Fruit fly (Drosophila melanogaster) whole organism, prepupa: Measurements from ENCODE around the gene dpp.

Experiments
- CG10631 ChIP-seq: fragments of 200-800 bp; sonication (Bioruptor generic); optimal IDR thresholded peaks from 2 replicates; lab custom pipeline; 2016; ENCODE audit warnings: missing biosample characterization, missing genetic modification characterization
- CG10669 ChIP-seq: fragments of 200-800 bp; sonication (Bioruptor generic); optimal IDR thresholded peaks from 3 replicates; lab custom pipeline; 2018; ENCODE audit warnings: missing biosample characterization, mild to moderate bottlenecking, missing genetic modification characterization, moderate library complexity
- CG11902 ChIP-seq: fragments of 200-800 bp; sonication (Bioruptor generic); optimal IDR thresholded peaks from 3 replicates; lab custom pipeline; 2016; ENCODE audit warnings: missing biosample characterization, missing genetic modification characterization
- CG1621 ChIP-seq: fragments of 200-800 bp; sonication (Bioruptor generic); optimal IDR thresholded peaks from 3 replicates; lab custom pipeline; 2018; ENCODE audit warnings: missing biosample characterization, mild to moderate bottlenecking, missing genetic modification characterization
- CG16779 ChIP-seq: fragments of 200-800 bp; sonication (Bioruptor generic); optimal IDR thresholded peaks from 3 replicates; lab custom pipeline; 2017; ENCODE audit warnings: missing biosample characterization, mild to moderate bottlenecking, missing genetic modification characterization
- CG3032 ChIP-seq: fragments of 200-800 bp; optimal IDR thresholded peaks from 2 replicates; lab custom pipeline; 2019; ENCODE audit warnings: missing biosample characterization, mild to moderate bottlenecking, missing genetic modification characterization, moderate library complexity
- CG32006 ChIP-seq: fragments of 200-800 bp; sonication (Bioruptor generic); optimal IDR thresholded peaks from 3 replicates; lab custom pipeline; 2017; ENCODE audit warnings: missing biosample characterization, mild to moderate bottlenecking, missing genetic modification characterization
- CG34406 ChIP-seq: fragments of 200-800 bp; sonication (Bioruptor generic); optimal IDR thresholded peaks from 3 replicates; lab custom pipeline; 2016; ENCODE audit warnings: missing biosample characterization, missing genetic modification characterization
- CG3919 ChIP-seq: fragments of 200-800 bp; sonication (Bioruptor generic); optimal IDR thresholded peaks from 3 replicates; lab custom pipeline; 2016; ENCODE audit warnings: missing biosample characterization, missing genetic modification characterization
- CG4318 ChIP-seq: fragments of 200-800 bp; sonication (Bioruptor generic); optimal IDR thresholded peaks from 3 replicates; lab custom pipeline; 2017; ENCODE audit warnings: missing biosample characterization, mild to moderate bottlenecking, missing genetic modification characterization
- CG6163 ChIP-seq: fragments of 200-800 bp; sonication (Bioruptor generic); IDR thresholded peaks from 3 replicates; pipeline ENCODE4 v1.3.6; 2022; ENCODE audit warnings: missing biosample characterization, missing genetic modification characterization
- CG6276 ChIP-seq: fragments of 200-800 bp; sonication (Bioruptor generic); optimal IDR thresholded peaks from 2 replicates; lab custom pipeline; 2017; ENCODE audit warnings: missing biosample characterization, mild to moderate bottlenecking, missing genetic modification characterization
- CG6792 ChIP-seq: fragments of 200-800 bp; sonication (Bioruptor generic); optimal IDR thresholded peaks from 3 replicates; lab custom pipeline; 2016; ENCODE audit warnings: missing biosample characterization, missing genetic modification characterization
- CG6808 ChIP-seq: fragments of 200-800 bp; sonication (Bioruptor generic); optimal IDR thresholded peaks from 3 replicates; lab custom pipeline; 2017; ENCODE audit warnings: missing biosample characterization, missing genetic modification characterization, mild to moderate bottlenecking, moderate library complexity, missing genetic modification reagents
- CG6854 ChIP-seq: fragments of 200-800 bp; sonication (Bioruptor generic); optimal IDR thresholded peaks from 2 replicates; lab custom pipeline; 2017; ENCODE audit warnings: missing biosample characterization, mild to moderate bottlenecking, missing genetic modification characterization
- CG7368 ChIP-seq: fragments of 200-800 bp; sonication (Bioruptor generic); optimal IDR thresholded peaks from 3 replicates; lab custom pipeline; 2016; ENCODE audit warnings: missing biosample characterization, missing genetic modification characterization
- CG8119 ChIP-seq: fragments of 200-800 bp; sonication (Bioruptor generic); IDR thresholded peaks from 3 replicates; pipeline ENCODE4 v1.3.6; 2022; ENCODE audit warnings: missing biosample characterization, missing genetic modification characterization
- CG8319 ChIP-seq: fragments of 200-800 bp; sonication (Bioruptor generic); optimal IDR thresholded peaks from 3 replicates; lab custom pipeline; 2016; ENCODE audit warnings: missing biosample characterization, missing genetic modification characterization
- CG8632 ChIP-seq: fragments of 200-800 bp; sonication (Bioruptor generic); optimal IDR thresholded peaks from 3 replicates; lab custom pipeline; 2016; ENCODE audit warnings: missing biosample characterization, missing genetic modification characterization
- CG9139 ChIP-seq: fragments of 200-800 bp; sonication (Bioruptor generic); optimal IDR thresholded peaks from 3 replicates; lab custom pipeline; 2017; ENCODE audit warnings: missing biosample characterization, mild to moderate bottlenecking, missing genetic modification characterization
- Eip75B ChIP-seq: fragments of 200-800 bp; sonication (Bioruptor generic); optimal IDR thresholded peaks from 3 replicates; lab custom pipeline; 2016; ENCODE audit warnings: missing biosample characterization, missing genetic modification characterization
- Eip78C ChIP-seq: fragments of 200-800 bp; sonication (Bioruptor generic); peaks from one replicate; lab custom pipeline; 2016; ENCODE audit warnings: missing biosample characterization, missing genetic modification characterization
- Eip93F ChIP-seq: fragments of 200-800 bp; sonication (Bioruptor generic); optimal IDR thresholded peaks from 2 replicates; lab custom pipeline; 2016; ENCODE audit warnings: missing biosample characterization, mild to moderate bottlenecking, missing genetic modification characterization
- Ets21C ChIP-seq: fragments of 200-800 bp; sonication (Bioruptor generic); optimal IDR thresholded peaks from 3 replicates; lab custom pipeline; 2016; ENCODE audit warnings: missing biosample characterization, missing genetic modification characterization
- Gug ChIP-seq: fragments of 200-800 bp; sonication (Bioruptor generic); IDR thresholded peaks from 2 replicates; pipeline ENCODE4 v1.3.6; 2022; ENCODE audit warnings: missing biosample characterization, missing genetic modification characterization
- Hr38 ChIP-seq: sonication (Bioruptor generic); optimal IDR thresholded peaks from 2 replicates; lab custom pipeline; 2016; ENCODE audit warnings: missing biosample characterization, missing genetic modification characterization
- Hr4 ChIP-seq: fragments of 200-800 bp; sonication (Bioruptor generic); optimal IDR thresholded peaks from 3 replicates; lab custom pipeline; 2016; ENCODE audit warnings: missing biosample characterization, missing genetic modification characterization
- Met ChIP-seq: fragments of 200-800 bp; sonication (Bioruptor generic); optimal IDR thresholded peaks from 3 replicates; lab custom pipeline; 2016; ENCODE audit warnings: missing biosample characterization, missing genetic modification characterization
- OdsH ChIP-seq: fragments of 200-800 bp; sonication (Bioruptor generic); optimal IDR thresholded peaks from 3 replicates; lab custom pipeline; 2016; ENCODE audit warnings: missing biosample characterization, missing genetic modification characterization
- Sox102F ChIP-seq: fragments of 200-800 bp; sonication (Bioruptor generic); optimal IDR thresholded peaks from 2 replicates; lab custom pipeline; 2016; ENCODE audit warnings: missing biosample characterization, mild to moderate bottlenecking, missing genetic modification characterization
- Sox14 ChIP-seq: fragments of 200-800 bp; sonication (Bioruptor generic); optimal IDR thresholded peaks from 3 replicates; lab custom pipeline; 2016; ENCODE audit warnings: missing biosample characterization, missing genetic modification characterization
- Sox15 ChIP-seq: fragments of 200-800 bp; sonication (Bioruptor generic); optimal IDR thresholded peaks from 3 replicates; lab custom pipeline; 2016; ENCODE audit warnings: missing biosample characterization, missing genetic modification characterization
- achi ChIP-seq: fragments of 200-800 bp; sonication (Bioruptor generic); optimal IDR thresholded peaks from 3 replicates; lab custom pipeline; 2016; ENCODE audit warnings: missing biosample characterization, missing genetic modification characterization
- acj6 ChIP-seq: fragments of 200-800 bp; sonication (Bioruptor generic); optimal IDR thresholded peaks from 3 replicates; lab custom pipeline; 2016; ENCODE audit warnings: missing biosample characterization, missing genetic modification characterization
- cyc ChIP-seq: fragments of 200-800 bp; sonication (Bioruptor generic); optimal IDR thresholded peaks from 3 replicates; lab custom pipeline; 2016; ENCODE audit warnings: missing biosample characterization, missing genetic modification characterization
- dac ChIP-seq: fragments of 200-800 bp; sonication (Bioruptor generic); optimal IDR thresholded peaks from 2 replicates; lab custom pipeline; 2017; ENCODE audit warnings: missing biosample characterization, mild to moderate bottlenecking, missing genetic modification characterization
- dsx ChIP-seq: fragments of 200-800 bp; optimal IDR thresholded peaks from 3 replicates; lab custom pipeline; 2019; ENCODE audit warnings: missing biosample characterization, mild to moderate bottlenecking, missing genetic modification characterization, moderate library complexity; ENCODE audit not compliant: poor library complexity, severe bottlenecking
- esn ChIP-seq: fragments of 200-800 bp; sonication (Bioruptor generic); optimal IDR thresholded peaks from 2 replicates; lab custom pipeline; 2016; ENCODE audit warnings: missing biosample characterization, mild to moderate bottlenecking, missing genetic modification characterization, moderate library complexity
- fd85E ChIP-seq: fragments of 200-800 bp; sonication (Bioruptor generic); optimal IDR thresholded peaks from 3 replicates; lab custom pipeline; 2016; ENCODE audit warnings: missing biosample characterization, missing genetic modification characterization
- fkh ChIP-seq: fragments of 200-800 bp; sonication (Bioruptor generic); optimal IDR thresholded peaks from 3 replicates; lab custom pipeline; 2017; ENCODE audit warnings: missing biosample characterization, mild to moderate bottlenecking, missing genetic modification characterization, moderate library complexity
- lz ChIP-seq: fragments of 200-800 bp; sonication (Bioruptor generic); optimal IDR thresholded peaks from 3 replicates; lab custom pipeline; 2016; ENCODE audit warnings: missing biosample characterization, missing genetic modification characterization
- net ChIP-seq: fragments of 200-800 bp; sonication (Bioruptor generic); optimal IDR thresholded peaks from 3 replicates; lab custom pipeline; 2016; ENCODE audit warnings: missing biosample characterization, missing genetic modification characterization
- salr ChIP-seq, 2 experiments: fragments of 200-800 bp; sonication (Bioruptor generic); optimal IDR thresholded peaks; 3 replicates each; lab custom pipeline; 2016 to 2018; ENCODE audit warnings: missing biosample characterization in 2 of 2, missing genetic modification characterization in 2 of 2, mild to moderate bottlenecking in 1 of 2
- spab ChIP-seq: fragments of 200-800 bp; sonication (Bioruptor generic); optimal IDR thresholded peaks from 2 replicates; lab custom pipeline; 2017; ENCODE audit warnings: missing biosample characterization, mild to moderate bottlenecking, missing genetic modification characterization, missing genetic modification reagents
- ss ChIP-seq, 2 experiments: fragments of 200-800 bp; sonication (Bioruptor generic); optimal IDR thresholded peaks; 2 replicates in 1 of 2; 3 replicates in 1 of 2; lab custom pipeline; 2017 to 2018; ENCODE audit warnings: mild to moderate bottlenecking in 2 of 2, missing biosample characterization in 2 of 2, missing genetic modification characterization in 2 of 2, moderate library complexity in 1 of 2
- svp ChIP-seq: fragments of 200-800 bp; sonication (Bioruptor generic); peaks from one replicate; lab custom pipeline; 2016; ENCODE audit warnings: missing biosample characterization, missing genetic modification characterization
- vri ChIP-seq: fragments of 200-800 bp; sonication (Bioruptor generic); optimal IDR thresholded peaks from 3 replicates; lab custom pipeline; 2016; ENCODE audit warnings: missing biosample characterization, mild to moderate bottlenecking, missing genetic modification characterization

The dpp gene

DNA sequence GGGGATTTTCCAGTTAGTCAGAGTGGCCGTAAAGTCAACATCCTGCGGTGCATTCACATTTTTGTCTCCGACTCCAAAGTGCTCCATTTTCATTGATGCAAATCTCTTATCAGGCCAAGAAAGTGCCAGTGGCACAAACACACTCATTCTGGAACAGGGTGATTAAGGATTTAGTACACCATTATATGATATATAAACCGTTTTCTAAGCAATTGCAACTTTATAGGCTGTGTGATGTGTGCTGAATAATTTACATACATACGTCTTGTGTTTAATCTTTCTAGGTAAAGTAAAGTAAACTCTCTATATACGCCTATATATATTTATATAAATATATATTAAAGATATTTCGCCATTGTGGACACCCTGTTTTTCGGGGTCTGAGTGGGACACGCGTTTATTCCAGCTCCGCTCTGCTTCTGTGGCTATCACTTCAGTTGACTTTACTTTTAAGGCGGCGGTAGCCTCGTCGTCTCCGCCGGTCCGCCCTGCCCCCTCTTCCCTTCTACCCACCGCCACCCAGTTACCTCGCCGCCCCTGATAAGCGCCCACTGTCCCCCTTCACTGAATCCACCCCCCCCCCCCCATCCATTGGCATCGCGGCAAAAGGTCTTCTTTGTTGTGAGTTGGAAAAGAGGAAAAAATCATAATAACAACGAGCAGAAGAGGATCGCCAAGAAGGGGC is 4.8 kb downstream of the dpp start (continued):
- TF ChIP-seq fd85E (GFP tag; lab: Kevin White, UChicago) (peak; percentile 32), net (GFP tag; lab: Kevin White, UChicago) (peak; percentile 57), CG6792 (peak; percentile 29), svp (peak; percentile 24), CG7368 (GFP tag; lab: Kevin White, UChicago) (peak; percentile 20), CG8319 (GFP tag; lab: Kevin White, UChicago) (peak; percentile 43), CG11902 (GFP tag; lab: Kevin White, UChicago) (no peak), CG8632 (GFP tag; lab: Kevin White, UChicago) (peak; percentile 62), dsx (GFP tag; lab: Kevin White, UChicago) (peak; percentile 30)

DNA sequence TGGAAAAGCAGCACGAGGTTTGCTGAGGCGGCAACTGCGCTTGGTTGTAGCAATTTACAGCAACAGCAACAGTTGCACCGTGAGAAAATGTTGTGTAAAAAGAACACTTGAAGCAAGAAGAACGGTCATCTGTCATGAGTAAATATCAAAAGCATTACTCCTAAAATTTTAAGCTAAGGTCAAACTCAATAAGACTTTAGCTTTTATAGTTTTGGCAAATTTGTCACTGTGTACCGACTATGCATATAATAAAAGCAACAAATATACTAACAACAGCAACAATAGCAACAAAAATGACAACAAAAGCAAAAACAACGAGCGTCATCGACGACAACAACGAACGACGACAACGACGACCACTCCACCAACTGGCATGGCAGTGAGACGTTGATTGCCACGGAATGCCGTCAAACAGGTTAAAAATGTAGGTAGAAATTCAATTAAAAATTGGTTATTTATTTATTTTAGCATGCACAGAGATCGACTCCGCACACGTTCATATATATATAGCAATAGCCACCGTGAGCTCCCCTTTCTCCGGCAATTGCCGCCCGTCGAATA is 5.4 kb downstream of the dpp start:
- TF ChIP-seq CG8632 (GFP tag; lab: Kevin White, UChicago) (peak; percentile 96), Met (peak; percentile 87), dac (GFP tag; lab: Kevin White, UChicago) (peak; percentile 98), CG10669 (GFP tag; lab: Kevin White, UChicago) (peak; percentile 99), CG9139 (GFP tag; lab: Kevin White, UChicago) (peak; percentile 98), cyc (peak; percentile 90), CG3919 (GFP tag; lab: Kevin White, UChicago) (peak; percentile 99), Sox102F (GFP tag; lab: Kevin White, UChicago) (peak; percentile 89), Hr38 (GFP tag; lab: Kevin White, UChicago) (peak; percentile 94), Hr4 (peak; percentile 99), salr (GFP tag; optimal IDR thresholded peaks at IDR 0.05; lab: Kevin White, UChicago) (peak; percentile 98 to 99), CG6808 (GFP tag; lab: Kevin White, UChicago) (peak; percentile 99), Sox15 (GFP tag; lab: Kevin White, UChicago) (peak; percentile 97), ss (GFP tag; optimal IDR thresholded peaks at IDR 0.05; lab: Kevin White, UChicago) (peak; percentile 98 to 99), fd85E (GFP tag; lab: Kevin White, UChicago) (peak; percentile 90), Ets21C (GFP tag; lab: Kevin White, UChicago) (peak; percentile 86), OdsH (GFP tag; lab: Kevin White, UChicago) (peak; percentile 99), fkh (GFP tag; lab: Kevin White, UChicago) (no peak), CG34406 (GFP tag; lab: Kevin White, UChicago) (peak; percentile 95), achi (GFP tag; lab: Kevin White, UChicago) (peak; percentile 97), CG1621 (tag; lab: Kevin White, UChicago) (peak; percentile 99), acj6 (peak; percentile 98), Eip93F (GFP tag; lab: Kevin White, UChicago) (peak; percentile 57), CG32006 (GFP tag; lab: Kevin White, UChicago) (peak; percentile 99), lz (GFP tag; lab: Kevin White, UChicago) (peak; percentile 91), Eip78C (GFP tag; lab: Kevin White, UChicago) (peak; percentile 100), CG6792 (peak; percentile 97), Sox14 (peak; percentile 99), CG6854 (GFP tag; lab: Kevin White, UChicago) (peak; percentile 77), net (GFP tag; lab: Kevin White, UChicago) (peak; percentile 97), Eip75B (GFP tag; lab: Kevin White, UChicago) (peak; percentile 98), CG4318 (peak; percentile 98), CG6163 (GFP tag; lab: Robert Waterston, UW) (peak; percentile 99), CG8119 (GFP tag; lab: Robert Waterston, UW) (peak; percentile 98), CG6276 (GFP tag; lab: Kevin White, UChicago) (peak; percentile 97), CG16779 (tag; lab: Kevin White, UChicago) (peak; percentile 95), CG11902 (GFP tag; lab: Kevin White, UChicago) (peak; percentile 96), vri (peak; percentile 74), CG3032 (tag; lab: Kevin White, UChicago) (peak; percentile 99), svp (peak; percentile 95), spab (GFP tag; lab: Kevin White, UChicago) (peak; percentile 99), Gug (peak; percentile 97), CG10631 (GFP tag; lab: Kevin White, UChicago) (peak; percentile 98), esn (GFP tag; lab: Kevin White, UChicago) (peak; percentile 90)
